Worm (Caenorhabditis elegans) whole organism, L4/young adult: Measurements from ENCODE around the gene srh-89.

ENCODE experiments used
- W03F9.2 ChIP-seq: fragments of 150-350 bp; optimal IDR thresholded peaks from 2 replicates; lab custom pipeline; 2014; ENCODE audit warnings: missing biosample characterization, missing genetic modification characterization
- dao-5 ChIP-seq: sonication (generic microtip); optimal IDR thresholded peaks from 2 replicates; lab custom pipeline; 2016; ENCODE audit warnings: missing genotype, missing genetic modification characterization, moderate library complexity, missing compliant biosample characterization
- him-1 ChIP-seq: sonication (generic microtip); optimal IDR thresholded peaks from 2 replicates; lab custom pipeline; 2016; ENCODE audit warnings: missing genotype, missing genetic modification reagents, missing genetic modification characterization, missing compliant biosample characterization

DNA sequence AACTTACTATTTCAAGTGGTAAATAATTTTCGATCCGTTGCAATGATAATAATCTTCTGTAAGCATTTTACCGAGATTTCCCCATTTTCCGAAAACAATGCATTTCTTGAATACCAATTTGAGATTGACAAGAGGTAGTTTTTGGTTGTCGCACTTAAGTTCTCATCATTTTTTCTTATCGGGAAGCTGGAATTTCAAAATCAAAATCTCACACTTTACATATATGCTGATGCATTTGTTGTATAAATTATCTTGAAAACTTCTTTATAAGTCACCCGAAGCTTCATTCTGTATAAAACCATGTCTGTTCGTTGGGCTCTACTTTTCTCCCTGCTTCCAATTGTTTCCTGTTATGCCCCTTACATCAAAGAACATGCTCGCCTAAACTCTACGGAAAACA is 13.2 kb downstream of the srh-89 start, which contains the start of gene try-11:
- TF ChIP-seq him-1 (tag; lab: Kevin White, UChicago) (no peak), W03F9.2 (tag; lab: Kevin White, UChicago) (no peak), dao-5 (tag; lab: Kevin White, UChicago) (no peak)
